Worm (Caenorhabditis elegans) whole organism, late embryonic: ENCODE results near the gene chil-22.

ENCODE experiments used
- C08G9.2 ChIP-seq: sonication (generic microtip); optimal IDR thresholded peaks from 2 replicates; lab custom pipeline; 2016; ENCODE audit warnings: mild to moderate bottlenecking, missing genetic modification characterization, moderate library complexity, missing compliant biosample characterization
- F13H6.1 ChIP-seq: sonication (generic microtip); optimal IDR thresholded peaks from 2 replicates; lab custom pipeline; 2016; ENCODE audit warnings: missing genetic modification characterization, missing compliant biosample characterization
- T23F11.4 ChIP-seq: fragments of 200-800 bp; sonication (Bioruptor generic); optimal IDR thresholded peaks from 2 replicates; lab custom pipeline; 2018; ENCODE audit warnings: mild to moderate bottlenecking, missing genetic modification characterization, missing compliant biosample characterization
- ama-1 ChIP-seq: fragments of 150-350 bp; optimal IDR thresholded peaks from 2 replicates; lab custom pipeline; 2014
- ceh-14 ChIP-seq: sonication (generic microtip); optimal IDR thresholded peaks from 2 replicates; lab custom pipeline; 2016; ENCODE audit warnings: missing genotype, missing genetic modification characterization, missing compliant biosample characterization
- ceh-2 ChIP-seq: sonication (generic microtip); optimal IDR thresholded peaks from 2 replicates; lab custom pipeline; 2016; ENCODE audit warnings: missing genotype, missing genetic modification characterization, missing compliant biosample characterization
- ceh-24 ChIP-seq: sonication (generic microtip); optimal IDR thresholded peaks from 2 replicates; lab custom pipeline; 2016; ENCODE audit warnings: mild to moderate bottlenecking, missing genetic modification characterization, missing compliant biosample characterization
- ceh-30 ChIP-seq: fragments of 150-350 bp; optimal IDR thresholded peaks from 2 replicates; lab custom pipeline; 2014; ENCODE audit warnings: missing biosample characterization, missing genetic modification characterization
- ceh-31 ChIP-seq: sonication (generic microtip); optimal IDR thresholded peaks from 2 replicates; lab custom pipeline; 2016; ENCODE audit warnings: missing genetic modification characterization, missing compliant biosample characterization
- ceh-34 ChIP-seq: sonication (generic microtip); optimal IDR thresholded peaks from 2 replicates; lab custom pipeline; 2016; ENCODE audit warnings: mild to moderate bottlenecking, missing genetic modification characterization, missing compliant biosample characterization
- ceh-45 ChIP-seq: fragments of 200-800 bp; sonication (Bioruptor generic); IDR thresholded peaks from 2 replicates; pipeline ENCODE4 v1.3.6; 2022; ENCODE audit warnings: missing genetic modification reagents, missing genetic modification characterization, missing compliant biosample characterization
- ceh-48 ChIP-seq: sonication (generic microtip); optimal IDR thresholded peaks from 2 replicates; lab custom pipeline; 2016; ENCODE audit warnings: missing genetic modification characterization, inconsistent platforms, missing compliant biosample characterization
- ceh-6 ChIP-seq: fragments of 200-800 bp; sonication (Bioruptor generic); optimal IDR thresholded peaks from 2 replicates; lab custom pipeline; 2018; ENCODE audit warnings: mild to moderate bottlenecking, missing genetic modification characterization, missing compliant biosample characterization
- elt-2 ChIP-seq: sonication (generic microtip); optimal IDR thresholded peaks from 2 replicates; lab custom pipeline; 2016; ENCODE audit warnings: missing genetic modification reagents, missing genetic modification characterization, missing compliant biosample characterization
- elt-4 ChIP-seq: sonication (generic microtip); optimal IDR thresholded peaks from 2 replicates; lab custom pipeline; 2016; ENCODE audit warnings: missing genetic modification characterization, missing compliant biosample characterization
- fkh-6 ChIP-seq: sonication (generic microtip); optimal IDR thresholded peaks from 2 replicates; lab custom pipeline; 2016; ENCODE audit warnings: missing genetic modification characterization, missing compliant biosample characterization
- gmeb-2 ChIP-seq: sonication (generic microtip); optimal IDR thresholded peaks from 2 replicates; lab custom pipeline; 2016; ENCODE audit warnings: missing genetic modification characterization, inconsistent platforms, missing compliant biosample characterization
- hlh-15 ChIP-seq: sonication (generic microtip); optimal IDR thresholded peaks from 2 replicates; lab custom pipeline; 2016; ENCODE audit warnings: missing genetic modification characterization, missing compliant biosample characterization
- nfya-1 ChIP-seq: sonication (generic microtip); optimal IDR thresholded peaks from 2 replicates; lab custom pipeline; 2017; ENCODE audit warnings: missing genetic modification characterization, mild to moderate bottlenecking, missing compliant biosample characterization, antibody characterized with exemption, moderate library complexity
- npax-4 ChIP-seq: sonication (generic microtip); optimal IDR thresholded peaks from 2 replicates; lab custom pipeline; 2016; ENCODE audit warnings: missing genetic modification characterization, missing compliant biosample characterization
- odd-2 ChIP-seq: sonication (generic microtip); optimal IDR thresholded peaks from 2 replicates; lab custom pipeline; 2017; ENCODE audit warnings: antibody characterized with exemption, mild to moderate bottlenecking, missing genetic modification characterization, missing compliant biosample characterization
- rnt-1 ChIP-seq: sonication (generic microtip); optimal IDR thresholded peaks from 2 replicates; lab custom pipeline; 2016; ENCODE audit warnings: missing genetic modification characterization, missing compliant biosample characterization
- sox-4 ChIP-seq: sonication (generic microtip); optimal IDR thresholded peaks from 2 replicates; lab custom pipeline; 2017; ENCODE audit warnings: mild to moderate bottlenecking, missing genetic modification characterization, inconsistent platforms, missing compliant biosample characterization
- syd-9 ChIP-seq: sonication (generic microtip); optimal IDR thresholded peaks from 2 replicates; lab custom pipeline; 2016; ENCODE audit warnings: mild to moderate bottlenecking, missing genetic modification characterization, moderate library complexity, missing compliant biosample characterization
- tbx-2 ChIP-seq: sonication (generic microtip); optimal IDR thresholded peaks from 2 replicates; lab custom pipeline; 2016; ENCODE audit warnings: missing genetic modification characterization, missing compliant biosample characterization
- unc-3 ChIP-seq, 2 experiments: fragments of 200-800 bp in 1 of 2; sonication (Bioruptor generic) in 1 of 2; sonication (generic microtip) in 1 of 2; conservative IDR thresholded peaks in 1 of 2; optimal IDR thresholded peaks in 1 of 2; 2 replicates each; pipeline versions ENCODE4 v1.3.6 to Lab custom; 2016 to 2022; ENCODE audit warnings: missing compliant biosample characterization in 2 of 2, missing genetic modification characterization in 2 of 2, missing genetic modification reagents in 1 of 2
- unc-42 ChIP-seq: sonication (generic microtip); optimal IDR thresholded peaks from 2 replicates; lab custom pipeline; 2016; ENCODE audit warnings: missing genotype, missing genetic modification characterization, missing compliant biosample characterization
- zip-5 ChIP-seq: sonication (generic microtip); optimal IDR thresholded peaks from 2 replicates; lab custom pipeline; 2016; ENCODE audit warnings: missing genetic modification characterization, missing compliant biosample characterization

chil-22 gene

ce11 chrII:9426076-9426475 is 39.9 kb downstream of the chil-22 start, which contains the start of gene M176.10:
Gene M176.10 (minus strand): TSS chrII:9426176.
- TF ChIP-seq ceh-24 (tag; lab: Kevin White, UChicago) (no peak), npax-4 (tag; lab: Kevin White, UChicago) (no peak), ama-1 (lab: Kevin White, UChicago) (no peak), ceh-14 (tag; lab: Kevin White, UChicago) (no peak), hlh-15 (no peak), syd-9 (no peak), ceh-48 (tag; lab: Kevin White, UChicago) (no peak), F13H6.1 (no peak), zip-5 (tag; lab: Kevin White, UChicago) (no peak), odd-2 (tag; lab: Kevin White, UChicago) (no peak)

ce11 chrII:9421969-9422368 is 44.0 kb downstream of the chil-22 start, which contains the start of gene M176.11:
Gene M176.11 (plus strand): TSS chrII:9422269.
- TF ChIP-seq nfya-1 (tag; lab: Kevin White, UChicago) = no peak
- no peak for TF ChIP-seq ceh-2 (tag; lab: Kevin White, UChicago)
- TF ChIP-seq C08G9.2 (tag; lab: Kevin White, UChicago) = no peak
- no peak for TF ChIP-seq rnt-1 (tag; lab: Kevin White, UChicago)
- no peak for TF ChIP-seq ceh-34 (tag; lab: Kevin White, UChicago)
- no peak for TF ChIP-seq T23F11.4 (GFP tag; lab: Kevin White, UChicago)
- TF ChIP-seq ceh-6 = no peak
- no peak for TF ChIP-seq ceh-45 (GFP tag; lab: Robert Waterston, UW)
- no peak for TF ChIP-seq sox-4
- no peak for TF ChIP-seq elt-2 (tag; lab: Kevin White, UChicago)
- TF ChIP-seq elt-4 (tag; lab: Kevin White, UChicago) = no peak
- TF ChIP-seq tbx-2 (tag; lab: Kevin White, UChicago) = no peak
- TF ChIP-seq ceh-30 (tag; lab: Kevin White, UChicago) = no peak
- no peak for TF ChIP-seq fkh-6

DNA sequence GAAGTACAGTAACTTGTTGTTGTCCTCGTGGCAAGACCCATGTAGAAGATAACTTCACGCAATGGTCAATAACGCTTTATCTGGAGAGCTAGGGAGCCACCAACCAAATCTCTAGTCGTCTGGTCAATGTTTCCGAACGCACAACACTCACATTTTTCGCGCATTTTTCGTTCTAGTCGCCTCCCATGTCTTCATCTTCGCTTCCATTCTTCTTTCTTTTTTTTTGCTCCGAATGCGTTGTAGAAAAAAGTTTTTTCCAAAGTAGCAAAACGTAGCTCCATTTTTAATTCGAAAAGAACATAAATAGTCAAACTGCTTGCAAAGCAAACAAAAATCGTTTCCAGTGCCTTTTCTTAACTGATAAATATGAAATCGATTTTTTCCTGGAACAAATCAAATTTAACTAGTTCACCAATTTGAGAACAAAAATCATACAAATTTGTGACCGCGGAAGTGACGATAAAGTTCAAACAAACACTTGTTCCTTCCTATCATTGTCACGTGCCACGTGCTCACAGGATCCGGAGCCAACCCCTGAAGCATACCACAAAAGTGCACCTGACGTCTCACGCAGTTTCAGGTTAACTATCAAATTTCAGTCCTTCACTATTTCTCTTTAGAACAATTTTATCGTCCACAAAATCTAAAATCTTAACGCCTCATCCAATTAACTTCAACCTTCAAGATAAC is 47.0 kb downstream of the chil-22 start:
- no peak for TF ChIP-seq ama-1 (lab: Kevin White, UChicago)

- peak; percentile 22 for TF ChIP-seq elt-2 (tag; lab: Kevin White, UChicago)
- TF ChIP-seq ama-1 (lab: Kevin White, UChicago) = no peak
Measured at ce11 chrII:9418065-9418567, 47.9 kb downstream of the chil-22 start, which contains the start of the genes M176.4 and M176.16. Gene M176.4 (plus strand): TSS chrII:9418365. Gene M176.16 (plus strand): TSS chrII:9418517.

DNA sequence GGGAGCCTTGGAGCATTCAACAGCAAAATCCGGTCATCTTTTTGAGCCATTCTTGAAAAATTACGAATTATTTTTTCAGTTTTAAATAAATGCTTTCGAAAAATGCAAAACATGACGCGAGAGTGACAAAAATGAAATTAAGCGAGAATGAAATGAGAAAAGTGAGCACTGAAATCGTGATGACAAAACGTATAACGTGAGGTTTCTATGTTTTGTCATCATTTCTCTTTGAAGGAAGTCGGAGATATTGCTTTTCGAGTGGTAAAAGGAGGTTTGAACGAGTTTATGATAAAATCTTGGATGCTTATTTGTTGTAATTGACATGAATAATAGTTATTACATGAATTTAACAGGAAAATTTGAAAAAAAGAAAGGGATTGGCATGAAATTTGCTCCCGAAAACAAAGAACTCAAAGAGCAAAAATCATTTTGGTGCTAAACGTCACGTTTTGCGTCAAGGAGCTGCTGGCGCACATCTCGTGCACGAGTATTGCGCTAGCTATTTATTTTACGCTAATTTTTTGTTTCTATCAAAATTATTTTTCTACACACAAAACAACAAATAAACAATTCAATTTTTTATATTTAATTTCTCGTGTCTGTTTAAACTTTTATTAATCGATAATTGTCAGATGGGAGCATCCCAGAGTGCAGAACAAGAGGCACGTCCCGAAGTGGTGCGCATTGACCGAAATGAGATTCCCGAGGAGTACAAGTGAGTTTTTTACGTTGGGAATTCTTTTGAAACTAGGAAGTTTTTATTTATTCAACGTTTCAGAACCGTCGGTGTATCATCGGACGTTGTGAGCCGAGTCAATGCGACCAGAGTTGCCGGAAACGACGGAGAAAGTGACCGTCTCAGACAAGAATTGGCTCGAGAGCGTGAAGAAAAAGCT is 49.4 kb downstream of the chil-22 start, which contains the start of the genes gss-1 and chch-3:
gss-1 (minus strand) TSS at position 51 of the 896 bp plus-strand sequence.
chch-3 (plus strand) TSS at position 633 of the 896 bp plus-strand sequence.
- TF ChIP-seq unc-42 (peak; percentile 36), hlh-15 (no peak), ceh-31 (tag; lab: Kevin White, UChicago) (peak; percentile 12), gmeb-2 (no peak), ceh-2 (tag; lab: Kevin White, UChicago) (peak; percentile 16), tbx-2 (tag; lab: Kevin White, UChicago) (peak; percentile 3), nfya-1 (tag; lab: Kevin White, UChicago) (peak; percentile 45), unc-3 (GFP tag; conservative IDR thresholded peaks at IDR 0.05; lab: Robert Waterston, UW) (0 out of 2 replicates have a peak, but pooled peaks have one; percentile 14), unc-3 (tag; optimal IDR thresholded peaks at IDR 0.05; lab: Kevin White, UChicago) (no peak), elt-2 (tag; lab: Kevin White, UChicago) (peak; percentile 25), ceh-14 (tag; lab: Kevin White, UChicago) (peak; percentile 33)
